Fruit fly (Drosophila melanogaster) whole organism, embryonic: ENCODE measurements around the gene CG11726.

Source experiments
- BEAF-32 ChIP-seq: fragments of 200-800 bp; sonication (Bioruptor generic); optimal IDR thresholded peaks from 3 replicates; lab custom pipeline; 2017; ENCODE audit warnings: missing biosample characterization, missing genetic modification characterization, mild to moderate bottlenecking, moderate library complexity, missing genetic modification reagents
- Bgb ChIP-seq: fragments of 200-800 bp; sonication (Bioruptor generic); IDR thresholded peaks from 2 replicates; pipeline ENCODE4 v1.3.6; 2022; ENCODE audit warnings: missing biosample characterization, missing genetic modification characterization; ENCODE audit not compliant: partially characterized antibody
- CG11093 ChIP-seq: fragments of 200-800 bp; sonication (Bioruptor generic); IDR thresholded peaks from 3 replicates; pipeline ENCODE4 v1.3.6; 2022; ENCODE audit warnings: missing biosample characterization, missing genetic modification characterization
- CG11723 ChIP-seq: fragments of 200-800 bp; sonication (Bioruptor generic); optimal IDR thresholded peaks from 2 replicates; lab custom pipeline; 2017; ENCODE audit warnings: missing biosample characterization, mild to moderate bottlenecking, missing genetic modification characterization
- CG12769 ChIP-seq: fragments of 200-800 bp; sonication (Bioruptor generic); optimal IDR thresholded peaks from 2 replicates; lab custom pipeline; 2019; ENCODE audit warnings: missing biosample characterization, mild to moderate bottlenecking, missing genetic modification characterization, moderate library complexity
- CG16779 ChIP-seq: fragments of 200-800 bp; sonication (Bioruptor generic); IDR thresholded peaks from 2 replicates; pipeline ENCODE4 v1.3.6; 2022; ENCODE audit warnings: missing biosample characterization, missing genetic modification characterization
- CG1832 ChIP-seq: fragments of 200-800 bp; sonication (Bioruptor generic); optimal IDR thresholded peaks from 2 replicates; lab custom pipeline; 2017; ENCODE audit warnings: missing biosample characterization, mild to moderate bottlenecking, missing genetic modification characterization, inconsistent platforms
- CG2202 ChIP-seq: fragments of 200-800 bp; sonication (Bioruptor generic); optimal IDR thresholded peaks from 2 replicates; lab custom pipeline; 2018; ENCODE audit warnings: missing biosample characterization, mild to moderate bottlenecking, missing genetic modification characterization
- CG30020 ChIP-seq: fragments of 200-800 bp; optimal IDR thresholded peaks from 2 replicates; lab custom pipeline; 2019; ENCODE audit warnings: missing biosample characterization, mild to moderate bottlenecking, missing genetic modification characterization, moderate library complexity
- CG3163 ChIP-seq: fragments of 200-800 bp; sonication (Bioruptor generic); optimal IDR thresholded peaks from 3 replicates; lab custom pipeline; 2016; ENCODE audit warnings: missing biosample characterization, missing genetic modification characterization
- CG32772 ChIP-seq: fragments of 200-800 bp; sonication (Bioruptor generic); IDR thresholded peaks from 2 replicates; pipeline ENCODE4 v1.3.6; 2022; ENCODE audit warnings: missing biosample characterization, missing genetic modification characterization
- CG34224 ChIP-seq: fragments of 200-800 bp; sonication (Bioruptor generic); IDR thresholded peaks from 3 replicates; pipeline ENCODE4 v1.3.6; 2022; ENCODE audit warnings: missing biosample characterization, missing genetic modification characterization; ENCODE audit not compliant: partially characterized antibody
- CG6791 ChIP-seq: fragments of 200-800 bp; sonication (Bioruptor generic); IDR thresholded peaks from 3 replicates; pipeline ENCODE4 v1.3.6; 2022; ENCODE audit warnings: missing biosample characterization, missing genetic modification characterization; ENCODE audit not compliant: partially characterized antibody
- CG8089 ChIP-seq: fragments of 200-800 bp; sonication (Bioruptor generic); optimal IDR thresholded peaks from 3 replicates; lab custom pipeline; 2016; ENCODE audit warnings: missing biosample characterization, missing genetic modification characterization
- CG8359 ChIP-seq: fragments of 200-800 bp; sonication (Bioruptor generic); optimal IDR thresholded peaks from 2 replicates; lab custom pipeline; 2017; ENCODE audit warnings: missing biosample characterization, mild to moderate bottlenecking, missing genetic modification characterization, borderline replicate concordance
- CG8924 ChIP-seq: fragments of 200-800 bp; optimal IDR thresholded peaks from 3 replicates; lab custom pipeline; 2019; ENCODE audit warnings: missing biosample characterization, mild to moderate bottlenecking, missing genetic modification characterization, moderate library complexity
- CG9609 ChIP-seq: fragments of 200-800 bp; sonication (Bioruptor generic); optimal IDR thresholded peaks from 3 replicates; lab custom pipeline; 2016; ENCODE audit warnings: missing biosample characterization, missing genetic modification characterization
- Fer2 ChIP-seq: fragments of 200-800 bp; sonication (Bioruptor generic); optimal IDR thresholded peaks from 2 replicates; lab custom pipeline; 2018; ENCODE audit warnings: missing biosample characterization, mild to moderate bottlenecking, missing genetic modification characterization, moderate library complexity
- GATAe ChIP-seq: fragments of 200-800 bp; sonication (Bioruptor generic); conservative IDR thresholded peaks from 2 replicates; pipeline ENCODE4 v1.3.6; 2022; ENCODE audit warnings: missing biosample characterization, missing genetic modification characterization
- HLH4C ChIP-seq: fragments of 200-800 bp; sonication (Bioruptor generic); IDR thresholded peaks from 3 replicates; pipeline ENCODE4 v1.3.6; 2022; ENCODE audit warnings: missing biosample characterization, missing genetic modification characterization; ENCODE audit not compliant: partially characterized antibody
- HmgZ ChIP-seq: fragments of 200-800 bp; sonication (Bioruptor generic); optimal IDR thresholded peaks from 2 replicates; lab custom pipeline; 2018; ENCODE audit warnings: missing biosample characterization, mild to moderate bottlenecking, missing genetic modification characterization
- Med ChIP-seq: fragments of 200-800 bp; sonication (Bioruptor generic); peaks from one replicate; lab custom pipeline; 2016; ENCODE audit warnings: missing biosample characterization, missing genetic modification characterization, mild to moderate bottlenecking, inconsistent platforms, moderate library complexity
- Nf-YA ChIP-seq: fragments of 200-800 bp; sonication (Bioruptor generic); IDR thresholded peaks from 2 replicates; pipeline ENCODE4 v1.3.6; 2022; ENCODE audit warnings: missing biosample characterization, missing genetic modification characterization
- Nf-YC ChIP-seq: fragments of 200-800 bp; optimal IDR thresholded peaks from 3 replicates; lab custom pipeline; 2019; ENCODE audit warnings: missing biosample characterization, mild to moderate bottlenecking, missing genetic modification characterization, moderate library complexity
- Ptx1 ChIP-seq: fragments of 200-800 bp; sonication (Bioruptor generic); IDR thresholded peaks from 2 replicates; pipeline ENCODE4 v1.3.6; 2022; ENCODE audit warnings: missing biosample characterization, missing genetic modification characterization
- Scr ChIP-seq: fragments of 200-800 bp; sonication (Bioruptor generic); IDR thresholded peaks from 2 replicates; pipeline ENCODE4 v1.3.6; 2022; ENCODE audit warnings: missing biosample characterization, missing genetic modification characterization; ENCODE audit not compliant: partially characterized antibody
- aop ChIP-seq: fragments of 200-800 bp; sonication (Bioruptor generic); IDR thresholded peaks from 2 replicates; pipeline ENCODE4 v1.3.6; 2022; ENCODE audit warnings: missing biosample characterization, missing genetic modification characterization
- ase ChIP-seq: fragments of 200-800 bp; sonication (Bioruptor generic); IDR thresholded peaks from 3 replicates; pipeline ENCODE4 v1.3.6; 2022; ENCODE audit warnings: missing biosample characterization, missing genetic modification characterization
- bigmax ChIP-seq: fragments of 200-800 bp; sonication (Bioruptor generic); optimal IDR thresholded peaks from 2 replicates; lab custom pipeline; 2018; ENCODE audit warnings: missing biosample characterization, mild to moderate bottlenecking, missing genetic modification characterization
- cas ChIP-seq: fragments of 200-800 bp; sonication (Bioruptor generic); IDR thresholded peaks from 2 replicates; pipeline ENCODE4 v1.3.6; 2022; ENCODE audit warnings: missing biosample characterization, missing genetic modification characterization
- crol ChIP-seq: fragments of 200-800 bp; sonication (Bioruptor generic); IDR thresholded peaks from 2 replicates; pipeline ENCODE4 v1.3.6; 2022; ENCODE audit warnings: missing biosample characterization, missing genetic modification characterization
- cwo ChIP-seq: fragments of 200-800 bp; sonication (Bioruptor generic); optimal IDR thresholded peaks from 3 replicates; lab custom pipeline; 2017; ENCODE audit warnings: missing biosample characterization, missing genetic modification characterization, mild to moderate bottlenecking, moderate library complexity, missing genetic modification reagents
- h ChIP-seq: fragments of >200 bp; optimal IDR thresholded peaks from 2 replicates; lab custom pipeline; 2017
- hb ChIP-seq: fragments of 200-800 bp; sonication (Bioruptor generic); IDR thresholded peaks from 3 replicates; pipeline ENCODE4 v1.3.6; 2022; ENCODE audit warnings: missing biosample characterization, missing genetic modification characterization; ENCODE audit not compliant: partially characterized antibody
- her ChIP-seq: fragments of 200-800 bp; sonication (Bioruptor generic); optimal IDR thresholded peaks from 2 replicates; lab custom pipeline; 2016; ENCODE audit warnings: missing biosample characterization, missing genetic modification characterization
- kah ChIP-seq: fragments of 200-800 bp; sonication (Bioruptor generic); optimal IDR thresholded peaks from 2 replicates; lab custom pipeline; 2018; ENCODE audit warnings: missing biosample characterization, mild to moderate bottlenecking, missing genetic modification characterization
- nerfin-1 ChIP-seq: fragments of 200-800 bp; sonication (Bioruptor generic); optimal IDR thresholded peaks from 3 replicates; lab custom pipeline; 2019; ENCODE audit warnings: missing biosample characterization, mild to moderate bottlenecking, missing genetic modification characterization, moderate library complexity
- odd ChIP-seq: fragments of 200-800 bp; sonication (Bioruptor generic); optimal IDR thresholded peaks from 2 replicates; lab custom pipeline; 2017; ENCODE audit warnings: missing biosample characterization, mild to moderate bottlenecking, missing genetic modification characterization
- pan ChIP-seq, 4 experiments: fragments of >200 bp in 3 of 4; fragments of 200-800 bp in 1 of 4; sonication (Bioruptor generic) in 1 of 4; optimal IDR thresholded peaks in 3 of 4; IDR thresholded peaks in 1 of 4; 2 replicates each; pipeline versions ENCODE4 v1.3.6 to Lab custom; 2017 to 2022; ENCODE audit warnings: missing biosample characterization in 2 of 4, missing genetic modification characterization in 2 of 4, mixed read lengths in 1 of 4
- pfk ChIP-seq: fragments of 200-800 bp; sonication (Bioruptor generic); optimal IDR thresholded peaks from 2 replicates; lab custom pipeline; 2018; ENCODE audit warnings: missing biosample characterization, mild to moderate bottlenecking, missing genetic modification characterization, moderate library complexity
- run ChIP-seq: fragments of 200-800 bp; sonication (Bioruptor generic); optimal IDR thresholded peaks from 3 replicates; lab custom pipeline; 2018; ENCODE audit warnings: missing biosample characterization, mild to moderate bottlenecking, missing genetic modification characterization
- salm ChIP-seq: fragments of 200-800 bp; sonication (Bioruptor generic); optimal IDR thresholded peaks from 2 replicates; lab custom pipeline; 2018; ENCODE audit warnings: missing biosample characterization, mild to moderate bottlenecking, missing genetic modification characterization
- stwl ChIP-seq: fragments of 200-800 bp; sonication (Bioruptor generic); optimal IDR thresholded peaks from 3 replicates; lab custom pipeline; 2018; ENCODE audit warnings: missing biosample characterization, mild to moderate bottlenecking, missing genetic modification characterization, moderate library complexity
- ttk ChIP-seq: fragments of 200-800 bp; sonication (Bioruptor generic); IDR thresholded peaks from 2 replicates; pipeline ENCODE4 v2.1.2; 2022; ENCODE audit warnings: missing biosample characterization, missing genetic modification characterization
- usp ChIP-seq: fragments of >200 bp; optimal IDR thresholded peaks from 2 replicates; lab custom pipeline; 2017; ENCODE audit warnings: missing biosample characterization, missing genetic modification characterization
- vfl ChIP-seq: fragments of 200-800 bp; sonication (Bioruptor generic); optimal IDR thresholded peaks from 2 replicates; lab custom pipeline; 2016; ENCODE audit warnings: missing biosample characterization, missing genetic modification characterization
- vnd ChIP-seq: fragments of 200-800 bp; sonication (Bioruptor generic); IDR thresholded peaks from 3 replicates; pipeline ENCODE4 v1.3.6; 2022; ENCODE audit warnings: missing biosample characterization, missing genetic modification characterization; ENCODE audit not compliant: partially characterized antibody

CG11726 gene

DNA sequence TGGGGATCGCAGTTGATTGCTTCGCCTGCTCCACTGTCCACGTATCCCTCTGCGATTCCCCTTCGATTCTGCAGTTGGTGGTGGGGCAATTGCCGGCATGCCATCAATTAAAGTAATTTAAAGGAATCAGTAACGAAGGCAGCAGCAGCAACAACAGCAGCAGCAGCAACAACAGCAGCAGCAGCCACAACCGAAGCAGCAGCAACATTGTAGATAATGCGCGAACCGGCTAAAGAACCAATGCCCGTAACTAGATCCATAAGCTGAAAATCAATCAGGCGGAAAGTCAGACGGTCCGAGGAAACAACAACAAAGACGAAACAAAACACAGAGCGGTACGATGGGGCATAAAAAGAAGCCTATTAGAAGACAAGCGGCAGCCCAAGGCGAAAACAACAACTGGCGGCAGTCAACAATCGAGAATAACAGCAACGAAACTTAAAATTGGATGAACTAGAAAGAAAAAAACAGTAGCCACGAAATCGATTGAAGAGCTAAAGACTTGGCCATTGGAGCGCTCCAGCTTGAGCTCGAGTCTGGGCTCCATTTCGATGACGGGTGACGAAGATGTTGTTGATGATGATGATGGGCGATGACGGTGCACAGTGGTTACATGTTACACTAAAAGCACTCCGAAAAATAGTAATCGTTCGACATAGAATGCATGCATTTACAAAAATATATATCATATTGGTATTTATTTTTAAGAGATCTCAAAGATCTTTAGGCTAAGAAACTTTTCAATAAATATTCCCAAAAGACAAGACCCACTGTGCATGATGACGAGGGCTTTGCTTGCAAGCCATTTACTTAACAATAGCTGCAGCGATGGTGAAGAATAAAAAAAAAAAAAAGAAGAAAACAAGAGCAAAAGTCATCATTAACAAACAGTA is 11.1 kb downstream of the CG11726 start (continued):
- peak; percentile 71; the same call in 2 of the 3 replicates for TF ChIP-seq hb (GFP tag; lab: Robert Waterston, UW)
- TF ChIP-seq pfk, result no peak
- peak; percentile 81; the same call in 1 of the 2 replicates for TF ChIP-seq CG16779 (GFP tag; lab: Robert Waterston, UW)
- TF ChIP-seq run (tag; lab: Kevin White, UChicago), result peak; percentile 84
- no peak for TF ChIP-seq h
- TF ChIP-seq ase, result peak; percentile 94
- TF ChIP-seq cwo, result peak; percentile 85
- TF ChIP-seq pan (optimal IDR thresholded peaks at IDR 0.05; lab: Kevin White, UChicago), result no peak
- peak in 1 of 2 experiments; percentile 96 for TF ChIP-seq pan (GFP tag; optimal IDR thresholded peaks at IDR 0.05 in 1 of 2, IDR thresholded peaks at IDR 0.05 in 1 of 2)
- TF ChIP-seq GATAe (GFP tag; lab: Robert Waterston, UW), result peak; percentile 72
- peak; percentile 94 for TF ChIP-seq HmgZ (tag; lab: Kevin White, UChicago)
- peak; percentile 88 for TF ChIP-seq Fer2
- TF ChIP-seq vnd (GFP tag; lab: Robert Waterston, UW), result 0 out of 3 replicates have a peak, but pooled peaks have one; percentile 41
- TF ChIP-seq cas (GFP tag; lab: Robert Waterston, UW), result peak; percentile 88
- peak; percentile 93 for TF ChIP-seq CG8089 (GFP tag; lab: Kevin White, UChicago)
- peak; percentile 54 for TF ChIP-seq Bgb
- peak; percentile 93 for TF ChIP-seq CG9609
- peak; percentile 17 for TF ChIP-seq bigmax (GFP tag; lab: Kevin White, UChicago)
- TF ChIP-seq BEAF-32 (GFP tag; lab: Kevin White, UChicago), result no peak
- 0 out of 3 replicates have a peak, but pooled peaks have one; percentile 36 for TF ChIP-seq HLH4C (GFP tag; lab: Robert Waterston, UW)
- TF ChIP-seq Scr (GFP tag; lab: Robert Waterston, UW), result 0 out of 2 replicates have a peak, but pooled peaks have one; percentile 18
- no peak for TF ChIP-seq usp
- TF ChIP-seq odd (GFP tag; lab: Kevin White, UChicago), result peak; percentile 93
- TF ChIP-seq CG11723, result peak; percentile 89
- peak; percentile 55 for TF ChIP-seq stwl
- peak; percentile 98 for TF ChIP-seq Med (GFP tag; lab: Kevin White, UChicago)
- TF ChIP-seq Nf-YA (GFP tag; lab: Robert Waterston, UW), result peak; percentile 93
- TF ChIP-seq CG3163, result peak; percentile 69
- TF ChIP-seq CG6791 (GFP tag; lab: Robert Waterston, UW), result peak; percentile 63; the same call in 1 of the 3 replicates
- TF ChIP-seq CG8924 (tag; lab: Kevin White, UChicago), result peak; percentile 95
- TF ChIP-seq CG12769, result peak; percentile 92
- peak; percentile 97 for TF ChIP-seq ttk (GFP tag; lab: Robert Waterston, UW)
- TF ChIP-seq nerfin-1 (tag; lab: Kevin White, UChicago), result peak; percentile 94
- peak; percentile 75 for TF ChIP-seq Nf-YC (tag; lab: Kevin White, UChicago)
- peak; percentile 87 for TF ChIP-seq her (GFP tag; lab: Kevin White, UChicago)
- TF ChIP-seq CG30020 (tag; lab: Kevin White, UChicago), result peak; percentile 84
- peak; percentile 95 for TF ChIP-seq Ptx1 (GFP tag; lab: Robert Waterston, UW)
- peak; percentile 95 for TF ChIP-seq CG32772
- TF ChIP-seq kah (GFP tag; lab: Kevin White, UChicago), result peak; percentile 86
- peak; percentile 89 for TF ChIP-seq CG8359 (GFP tag; lab: Kevin White, UChicago)
- peak; percentile 41; the same call in 1 of the 2 replicates for TF ChIP-seq crol
- peak; percentile 90 for TF ChIP-seq aop
- no peak for TF ChIP-seq CG34224 (GFP tag; lab: Robert Waterston, UW)
- TF ChIP-seq CG2202, result peak; percentile 96
- no peak for TF ChIP-seq CG1832 (GFP tag; lab: Kevin White, UChicago)
- TF ChIP-seq vfl, result peak; percentile 75
- TF ChIP-seq CG11093 (GFP tag; lab: Robert Waterston, UW), result peak; percentile 93
- TF ChIP-seq salm (tag; lab: Kevin White, UChicago), result peak; percentile 91
